Fruit fly (Drosophila melanogaster) whole organism, pupa: Measurements from ENCODE around the gene CG5861.
A peak's percentile ranks its signal among the peaks of the same experiment; 100 is the strongest.

ENCODE experiments used
- CG10348 ChIP-seq: fragments of 200-800 bp; sonication (Bioruptor generic); IDR thresholded peaks from 2 replicates; pipeline ENCODE4 v1.3.6; 2022; ENCODE audit warnings: missing biosample characterization, missing genetic modification characterization
- CG12605 ChIP-seq: fragments of 200-800 bp; sonication (Bioruptor generic); IDR thresholded peaks from 2 replicates; pipeline ENCODE4 v1.3.6; 2022; ENCODE audit warnings: missing biosample characterization, missing genetic modification characterization
- CG13204 ChIP-seq: fragments of 200-800 bp; sonication (Bioruptor generic); optimal IDR thresholded peaks from 2 replicates; lab custom pipeline; 2018; ENCODE audit warnings: missing biosample characterization, mild to moderate bottlenecking, missing genetic modification characterization, moderate library complexity
- CG14655 ChIP-seq: fragments of 200-800 bp; sonication (Bioruptor generic); optimal IDR thresholded peaks from 3 replicates; lab custom pipeline; 2017; ENCODE audit warnings: mild to moderate bottlenecking, missing biosample characterization, missing genetic modification reagents, missing genetic modification characterization
- CG15710 ChIP-seq: fragments of 200-800 bp; sonication (Bioruptor generic); optimal IDR thresholded peaks from 2 replicates; lab custom pipeline; 2018; ENCODE audit warnings: missing biosample characterization, mild to moderate bottlenecking, missing genetic modification characterization, moderate library complexity
- CG17806 ChIP-seq: fragments of 200-800 bp; sonication (Bioruptor generic); optimal IDR thresholded peaks from 2 replicates; lab custom pipeline; 2018; ENCODE audit warnings: missing biosample characterization, mild to moderate bottlenecking, missing genetic modification characterization, moderate library complexity
- CG32121 ChIP-seq: fragments of 200-800 bp; sonication (Bioruptor generic); IDR thresholded peaks from 2 replicates; pipeline ENCODE4 v1.3.6; 2022; ENCODE audit warnings: missing biosample characterization, missing genetic modification characterization
- CG34367 ChIP-seq: fragments of 200-800 bp; sonication (Bioruptor generic); optimal IDR thresholded peaks from 2 replicates; lab custom pipeline; 2018; ENCODE audit warnings: missing biosample characterization, mild to moderate bottlenecking, missing genetic modification characterization
- CG4496 ChIP-seq: fragments of 200-800 bp; sonication (Bioruptor generic); IDR thresholded peaks from 3 replicates; pipeline ENCODE4 v1.3.6; 2022; ENCODE audit warnings: missing biosample characterization, missing genetic modification characterization
- CG8159 ChIP-seq: fragments of 200-800 bp; sonication (Bioruptor generic); optimal IDR thresholded peaks from 3 replicates; lab custom pipeline; 2018; ENCODE audit warnings: missing biosample characterization, mild to moderate bottlenecking, missing genetic modification characterization, moderate library complexity
- CG8301 ChIP-seq: fragments of 200-800 bp; sonication (Bioruptor generic); optimal IDR thresholded peaks from 2 replicates; lab custom pipeline; 2018; ENCODE audit warnings: missing biosample characterization, mild to moderate bottlenecking, missing genetic modification characterization
- CG9948 ChIP-seq: fragments of 200-800 bp; sonication (Bioruptor generic); optimal IDR thresholded peaks from 2 replicates; lab custom pipeline; 2018; ENCODE audit warnings: missing biosample characterization, mild to moderate bottlenecking, missing genetic modification characterization, moderate library complexity
- D1 ChIP-seq: fragments of 200-800 bp; sonication (Bioruptor generic); optimal IDR thresholded peaks from 2 replicates; lab custom pipeline; 2018; ENCODE audit warnings: missing biosample characterization, mild to moderate bottlenecking, missing genetic modification characterization, moderate library complexity
- EcR ChIP-seq: fragments of 200-800 bp; sonication (Bioruptor generic); optimal IDR thresholded peaks from 3 replicates; lab custom pipeline; 2019; ENCODE audit warnings: missing biosample characterization, missing genetic modification characterization, mild to moderate bottlenecking, moderate library complexity, missing genetic modification reagents
- Ets98B ChIP-seq: fragments of 200-800 bp; sonication (Bioruptor generic); IDR thresholded peaks from 2 replicates; pipeline ENCODE4 v1.3.6; 2022; ENCODE audit warnings: missing biosample characterization, missing genetic modification characterization
- Pif1A ChIP-seq: fragments of 200-800 bp; sonication (Bioruptor generic); optimal IDR thresholded peaks from 3 replicates; lab custom pipeline; 2016; ENCODE audit warnings: missing biosample characterization, missing genetic modification characterization
- Pif1B ChIP-seq: fragments of 200-800 bp; sonication (Bioruptor generic); optimal IDR thresholded peaks from 3 replicates; lab custom pipeline; 2016; ENCODE audit warnings: missing biosample characterization, missing genetic modification characterization
- Snoo ChIP-seq: fragments of 200-800 bp; sonication (Bioruptor generic); optimal IDR thresholded peaks from 3 replicates; lab custom pipeline; 2017; ENCODE audit warnings: missing biosample characterization, mild to moderate bottlenecking, missing genetic modification characterization, inconsistent platforms
- fd96Ca ChIP-seq: fragments of 200-800 bp; sonication (Bioruptor generic); IDR thresholded peaks from 3 replicates; pipeline ENCODE4 v1.3.6; 2022; ENCODE audit warnings: missing biosample characterization, missing genetic modification characterization
- gl ChIP-seq: fragments of 200-800 bp; sonication (Bioruptor generic); optimal IDR thresholded peaks from 2 replicates; lab custom pipeline; 2018; ENCODE audit warnings: missing biosample characterization, mild to moderate bottlenecking, missing genetic modification characterization
- rn ChIP-seq: fragments of 200-800 bp; sonication (Bioruptor generic); IDR thresholded peaks from 2 replicates; pipeline ENCODE4 v1.3.6; 2022; ENCODE audit warnings: missing biosample characterization, missing genetic modification characterization

The CG5861 gene

dm6 chr2L:16323544-16323943, 16.4 kb upstream of the CG5861 start:
- no peak for TF ChIP-seq Pif1A
- TF ChIP-seq fd96Ca: no peak
- TF ChIP-seq Ets98B (GFP tag; lab: Robert Waterston, UW): no peak
- TF ChIP-seq CG10348: no peak
- TF ChIP-seq CG12605 (GFP tag; lab: Robert Waterston, UW): no peak
- TF ChIP-seq gl (tag; lab: Kevin White, UChicago): no peak
- TF ChIP-seq CG8159 (tag; lab: Kevin White, UChicago): no peak
- no peak for TF ChIP-seq rn (GFP tag; lab: Robert Waterston, UW)
- TF ChIP-seq CG13204 (GFP tag; lab: Kevin White, UChicago): no peak
- TF ChIP-seq CG17806: no peak
- no peak for TF ChIP-seq CG34367 (tag; lab: Kevin White, UChicago)
- TF ChIP-seq Pif1B (GFP tag; lab: Kevin White, UChicago): no peak
- TF ChIP-seq CG14655 (GFP tag; lab: Kevin White, UChicago): no peak
- no peak for TF ChIP-seq CG32121 (GFP tag; lab: Robert Waterston, UW)

dm6 chr2L:16321872-16322631, 15.0 kb upstream of the CG5861 start:
- TF ChIP-seq CG8301 (tag; lab: Kevin White, UChicago) (no peak), CG8159 (tag; lab: Kevin White, UChicago) (no peak), D1 (no peak), CG10348 (no peak), CG12605 (GFP tag; lab: Robert Waterston, UW) (no peak), CG4496 (GFP tag; lab: Robert Waterston, UW) (no peak), CG34367 (tag; lab: Kevin White, UChicago) (no peak), CG17806 (no peak), gl (tag; lab: Kevin White, UChicago) (no peak), EcR (GFP tag; lab: Kevin White, UChicago) (no peak), CG32121 (GFP tag; lab: Robert Waterston, UW) (no peak), CG13204 (GFP tag; lab: Kevin White, UChicago) (no peak), fd96Ca (no peak), CG9948 (tag; lab: Kevin White, UChicago) (no peak), CG14655 (GFP tag; lab: Kevin White, UChicago) (no peak), Pif1A (no peak), Pif1B (GFP tag; lab: Kevin White, UChicago) (no peak), CG15710 (tag; lab: Kevin White, UChicago) (no peak)

- TF ChIP-seq CG4496 (GFP tag; lab: Robert Waterston, UW): 0 out of 3 replicates have a peak, but pooled peaks have one; percentile 23
- TF ChIP-seq CG8301 (tag; lab: Kevin White, UChicago): no peak
These were observed 14.1 kb upstream of the CG5861 start for dm6 chr2L:16321209-16321608.

- TF ChIP-seq rn (GFP tag; lab: Robert Waterston, UW): no peak
- no peak for TF ChIP-seq CG8159 (tag; lab: Kevin White, UChicago)
- TF ChIP-seq Pif1A: no peak
- TF ChIP-seq Pif1B (GFP tag; lab: Kevin White, UChicago): no peak
- TF ChIP-seq Snoo: no peak
These were observed 13.3 kb upstream of the CG5861 start for dm6 chr2L:16320428-16320827.

- TF ChIP-seq CG17806 (no peak), D1 (no peak), CG12605 (GFP tag; lab: Robert Waterston, UW) (no peak), gl (tag; lab: Kevin White, UChicago) (no peak)
These were observed 12.6 kb upstream of the CG5861 start for dm6 chr2L:16319743-16320142.

- TF ChIP-seq rn (GFP tag; lab: Robert Waterston, UW) (no peak), CG15710 (tag; lab: Kevin White, UChicago) (no peak), CG13204 (GFP tag; lab: Kevin White, UChicago) (no peak)
These were observed 10.9 kb upstream of the CG5861 start for dm6 chr2L:16317777-16318610.

- TF ChIP-seq Ets98B (GFP tag; lab: Robert Waterston, UW): no peak
- no peak for TF ChIP-seq Pif1B (GFP tag; lab: Kevin White, UChicago)
- TF ChIP-seq fd96Ca: no peak
- TF ChIP-seq CG8159 (tag; lab: Kevin White, UChicago): no peak
- TF ChIP-seq EcR (GFP tag; lab: Kevin White, UChicago): no peak
- TF ChIP-seq CG17806: no peak
- TF ChIP-seq CG14655 (GFP tag; lab: Kevin White, UChicago): no peak
- TF ChIP-seq rn (GFP tag; lab: Robert Waterston, UW): no peak
- TF ChIP-seq CG12605 (GFP tag; lab: Robert Waterston, UW): no peak
- TF ChIP-seq CG32121 (GFP tag; lab: Robert Waterston, UW): no peak
- TF ChIP-seq Pif1A: no peak
- no peak for TF ChIP-seq CG34367 (tag; lab: Kevin White, UChicago)
- no peak for TF ChIP-seq gl (tag; lab: Kevin White, UChicago)
These were observed 10.0 kb upstream of the CG5861 start for dm6 chr2L:16317131-16317530.
